Comparison of ENCODE assay signal across 5 fruit fly cellular contexts in the genomic region with DNA sequence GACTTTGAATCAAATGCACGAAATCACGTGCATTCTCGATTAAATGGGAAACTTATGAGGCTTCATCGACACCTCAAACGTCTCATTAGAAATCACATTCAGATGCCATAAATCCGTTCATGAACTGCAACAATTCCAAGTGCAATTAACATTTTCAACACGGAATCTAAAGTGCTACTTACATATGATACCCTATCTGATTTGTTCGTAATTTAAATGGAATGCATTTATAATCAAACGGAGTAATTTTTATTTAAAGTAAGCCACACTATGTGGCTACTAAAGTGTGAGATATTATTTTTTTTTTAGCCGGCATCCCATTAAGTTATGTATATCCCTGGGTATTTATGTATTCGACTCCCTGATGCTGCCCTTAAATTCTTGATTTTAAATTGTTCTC.
A peak's percentile ranks its signal among the peaks of the same experiment; 100 is the strongest.
TF ChIP-seq lines count a peak whose summit lies in the region.

No protein-coding gene starts in this region.

- no peak for TF ChIP-seq CTCF in whole organism, embryonic (GFP tag; optimal IDR thresholded peaks at IDR 0.05; lab: Kevin White, UChicago)

TF ChIP-seq in whole organism, adult, 20 proteins besides CTCF, POLR2A, EP300 and RAD21:
- peak; percentile 13 for TF ChIP-seq CG14711 (tag; optimal IDR thresholded peaks at IDR 0.05; lab: Kevin White, UChicago)
- no peak for TF ChIP-seq CG7045 (GFP tag; optimal IDR thresholded peaks at IDR 0.05; lab: Kevin White, UChicago)
- TF ChIP-seq tj (GFP tag; optimal IDR thresholded peaks at IDR 0.05; lab: Kevin White, UChicago): no peak
- no peak for TF ChIP-seq Clk (GFP tag; optimal IDR thresholded peaks at IDR 0.05; lab: Kevin White, UChicago)

TF ChIP-seq in whole organism, embryonic, 481 proteins besides CTCF, POLR2A, EP300 and RAD21:
- TF ChIP-seq CG1603 (tag; optimal IDR thresholded peaks at IDR 0.05; lab: Kevin White, UChicago) (no peak), oc (tag; optimal IDR thresholded peaks at IDR 0.05; lab: Kevin White, UChicago) (no peak), CG10979 (tag; optimal IDR thresholded peaks at IDR 0.05; lab: Kevin White, UChicago) (peak; percentile 2), sens (GFP tag; lab: Kevin White, UChicago) (peak; percentile 83), gem (tag; optimal IDR thresholded peaks at IDR 0.05; lab: Kevin White, UChicago) (peak; percentile 5)

TF ChIP-seq in whole organism, prepupa, 60 proteins besides CTCF, POLR2A, EP300 and RAD21 (continues in another document):
- peak; percentile 29 for TF ChIP-seq Smox (GFP tag; optimal IDR thresholded peaks at IDR 0.05; lab: Kevin White, UChicago)
- no peak for TF ChIP-seq CG8319 (GFP tag; optimal IDR thresholded peaks at IDR 0.05; lab: Kevin White, UChicago)
- TF ChIP-seq CG11902 (GFP tag; optimal IDR thresholded peaks at IDR 0.05; lab: Kevin White, UChicago): no peak
- TF ChIP-seq CG8119 (GFP tag; IDR thresholded peaks at IDR 0.05; lab: Robert Waterston, UW): no peak
- TF ChIP-seq fd85E (GFP tag; optimal IDR thresholded peaks at IDR 0.05; lab: Kevin White, UChicago): no peak
- TF ChIP-seq CG6808 (GFP tag; optimal IDR thresholded peaks at IDR 0.05; lab: Kevin White, UChicago): no peak
- TF ChIP-seq CG4318 (GFP tag; optimal IDR thresholded peaks at IDR 0.05; lab: Kevin White, UChicago): no peak
- TF ChIP-seq pdm3 (GFP tag; optimal IDR thresholded peaks at IDR 0.05; lab: Kevin White, UChicago): peak; percentile 37
- peak; percentile 26 for TF ChIP-seq OdsH (GFP tag; optimal IDR thresholded peaks at IDR 0.05; lab: Kevin White, UChicago)
- TF ChIP-seq CG6163 (GFP tag; IDR thresholded peaks at IDR 0.05; lab: Robert Waterston, UW): peak; percentile 19; the same call in 1 of the 3 replicates
- TF ChIP-seq CG7368 (GFP tag; optimal IDR thresholded peaks at IDR 0.05; lab: Kevin White, UChicago): no peak
- no peak for TF ChIP-seq acj6 (GFP tag; optimal IDR thresholded peaks at IDR 0.05; lab: Kevin White, UChicago)
- peak; percentile 19 for TF ChIP-seq CG31627 (GFP tag; optimal IDR thresholded peaks at IDR 0.05; lab: Kevin White, UChicago)
- peak; percentile 24 for TF ChIP-seq CG10631 (GFP tag; optimal IDR thresholded peaks at IDR 0.05; lab: Kevin White, UChicago)
- TF ChIP-seq CG3032 (tag; optimal IDR thresholded peaks at IDR 0.05; lab: Kevin White, UChicago): peak; percentile 27
- TF ChIP-seq Hr38 (GFP tag; optimal IDR thresholded peaks at IDR 0.05; lab: Kevin White, UChicago): no peak
- TF ChIP-seq Lpt (GFP tag; optimal IDR thresholded peaks at IDR 0.05; lab: Kevin White, UChicago): no peak
- TF ChIP-seq achi (GFP tag; optimal IDR thresholded peaks at IDR 0.05; lab: Kevin White, UChicago): peak; percentile 30
- peak; percentile 12 for TF ChIP-seq vri (GFP tag; optimal IDR thresholded peaks at IDR 0.05; lab: Kevin White, UChicago)
- no peak for TF ChIP-seq Eip75B (GFP tag; optimal IDR thresholded peaks at IDR 0.05; lab: Kevin White, UChicago)
- TF ChIP-seq CG32006 (GFP tag; optimal IDR thresholded peaks at IDR 0.05; lab: Kevin White, UChicago): no peak
- TF ChIP-seq Met (GFP tag; optimal IDR thresholded peaks at IDR 0.05; lab: Kevin White, UChicago): peak; percentile 51
- TF ChIP-seq CG15336 (GFP tag; IDR thresholded peaks at IDR 0.05; lab: Robert Waterston, UW): no peak
- no peak for TF ChIP-seq Gug (GFP tag; IDR thresholded peaks at IDR 0.05; lab: Robert Waterston, UW)
- peak; percentile 6 for TF ChIP-seq dsx (GFP tag; optimal IDR thresholded peaks at IDR 0.05; lab: Kevin White, UChicago; ENCODE audit: poor library complexity, severe bottlenecking)
- TF ChIP-seq Blimp-1 (GFP tag; optimal IDR thresholded peaks at IDR 0.05; lab: Kevin White, UChicago): no peak

TF ChIP-seq in whole organism, pupa, 21 proteins besides CTCF, POLR2A, EP300 and RAD21:
- peak; percentile 5 for TF ChIP-seq CG14655 (GFP tag; optimal IDR thresholded peaks at IDR 0.05; lab: Kevin White, UChicago)
- TF ChIP-seq CG12605 (GFP tag; IDR thresholded peaks at IDR 0.05; lab: Robert Waterston, UW): no peak
- peak; percentile 7 for TF ChIP-seq CG9948 (tag; optimal IDR thresholded peaks at IDR 0.05; lab: Kevin White, UChicago)
- TF ChIP-seq CG8159 (tag; optimal IDR thresholded peaks at IDR 0.05; lab: Kevin White, UChicago): peak; percentile 27
- TF ChIP-seq CG17806 (tag; optimal IDR thresholded peaks at IDR 0.05; lab: Kevin White, UChicago): peak; percentile 20
- no peak for TF ChIP-seq CG13204 (GFP tag; optimal IDR thresholded peaks at IDR 0.05; lab: Kevin White, UChicago)
- peak; percentile 26 for TF ChIP-seq CG15710 (tag; optimal IDR thresholded peaks at IDR 0.05; lab: Kevin White, UChicago)
- TF ChIP-seq Pif1A (GFP tag; optimal IDR thresholded peaks at IDR 0.05; lab: Kevin White, UChicago): peak; percentile 16

TF ChIP-seq in whole organism, wandering third instar larva, 38 proteins besides CTCF, POLR2A, EP300 and RAD21:
- TF ChIP-seq Sp1 (GFP tag; optimal IDR thresholded peaks at IDR 0.05; lab: Kevin White, UChicago) (peak; percentile 1), foxo (GFP tag; optimal IDR thresholded peaks at IDR 0.05; lab: Kevin White, UChicago) (peak in 1 of 2 experiments; percentile 31), rgr (GFP tag; optimal IDR thresholded peaks at IDR 0.05; lab: Kevin White, UChicago) (peak; percentile 43), br (GFP tag; optimal IDR thresholded peaks at IDR 0.05; lab: Kevin White, UChicago) (peak; percentile 35), HLH106 (tag; optimal IDR thresholded peaks at IDR 0.05; lab: Kevin White, UChicago) (peak; percentile 1), woc (GFP tag; optimal IDR thresholded peaks at IDR 0.05; lab: Kevin White, UChicago) (peak; percentile 41), Rel (GFP tag; optimal IDR thresholded peaks at IDR 0.05; lab: Kevin White, UChicago) (no peak), Rel (tag; optimal IDR thresholded peaks at IDR 0.05; lab: Kevin White, UChicago) (no peak), h (GFP tag; optimal IDR thresholded peaks at IDR 0.05; lab: Kevin White, UChicago) (peak; percentile 51), dl (GFP tag; optimal IDR thresholded peaks at IDR 0.05; lab: Kevin White, UChicago; ENCODE audit: insufficient read depth in 1 of 2, partially characterized antibody in 2 of 2) (no peak), ey (GFP tag; optimal IDR thresholded peaks at IDR 0.05; lab: Kevin White, UChicago) (peak; percentile 52), Myc (optimal IDR thresholded peaks at IDR 0.05; lab: Kevin White, UChicago) (no peak), CG9705 (GFP tag; optimal IDR thresholded peaks at IDR 0.05; lab: Kevin White, UChicago) (no peak), Hr78 (GFP tag; optimal IDR thresholded peaks at IDR 0.05; lab: Kevin White, UChicago) (no peak), tai (GFP tag; optimal IDR thresholded peaks at IDR 0.05; lab: Kevin White, UChicago) (no peak), brk (GFP tag; optimal IDR thresholded peaks at IDR 0.05; lab: Kevin White, UChicago) (peak; percentile 8)
